Worm (Caenorhabditis elegans): ENCODE results near the gene sgnh-1.

The sgnh-1 gene

DNA sequence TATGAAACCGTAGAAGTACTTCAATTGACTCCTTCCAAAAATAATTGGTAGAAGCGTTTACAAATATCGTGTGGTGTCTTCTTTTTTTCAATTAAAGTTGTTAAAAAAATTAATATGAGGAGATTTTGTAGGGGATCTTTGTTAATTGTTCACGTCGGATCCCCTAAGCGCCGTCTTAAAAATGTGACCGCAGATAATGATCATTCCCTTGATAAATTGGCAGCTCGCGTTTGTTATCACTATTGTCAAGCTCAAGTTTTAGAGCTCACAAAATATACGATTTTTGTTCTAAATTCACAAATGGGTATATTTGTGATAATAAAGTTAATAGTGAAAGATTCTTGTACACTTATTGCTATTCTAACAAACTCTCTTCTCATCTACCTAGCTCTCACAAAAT is 19.3 kb downstream of the sgnh-1 start, which contains the start of gene str-159:
Gene str-159, plus strand, starts transcription at position 301 of the 400 bp plus-strand sequence.
- TF ChIP-seq nhr-12 (tag; optimal IDR thresholded peaks at IDR 0.05): no peak

- no peak for TF ChIP-seq sea-2 (GFP tag; optimal IDR thresholded peaks at IDR 0.05)
- TF ChIP-seq elt-1 (tag; optimal IDR thresholded peaks at IDR 0.05): no peak
- TF ChIP-seq ceh-16 (tag; optimal IDR thresholded peaks at IDR 0.05): no peak
- TF ChIP-seq pqm-1 (tag; optimal IDR thresholded peaks at IDR 0.05): no peak
- TF ChIP-seq nhr-43 (tag; optimal IDR thresholded peaks at IDR 0.05; ENCODE audit: poor library complexity, severe bottlenecking): no peak
- no peak for TF ChIP-seq tbx-2 (tag; optimal IDR thresholded peaks at IDR 0.05)
- TF ChIP-seq R02D3.7 (tag; optimal IDR thresholded peaks at IDR 0.05): no peak
- no peak for TF ChIP-seq nhr-67 (tag; optimal IDR thresholded peaks at IDR 0.05)
- no peak for TF ChIP-seq elt-3 (tag; optimal IDR thresholded peaks at IDR 0.05)
- TF ChIP-seq skn-1 (tag; optimal IDR thresholded peaks at IDR 0.05): no peak
- no peak for TF ChIP-seq fkh-10 (GFP tag; optimal IDR thresholded peaks at IDR 0.05)
- TF ChIP-seq unc-62 (GFP tag; optimal IDR thresholded peaks at IDR 0.05): no peak
- TF ChIP-seq unc-39 (tag; optimal IDR thresholded peaks at IDR 0.05): no peak
- no peak for TF ChIP-seq aly-2 (tag; optimal IDR thresholded peaks at IDR 0.05)
- no peak for TF ChIP-seq lin-15B (tag; optimal IDR thresholded peaks at IDR 0.05)
- TF ChIP-seq eor-1 (tag; optimal IDR thresholded peaks at IDR 0.05): no peak
- TF ChIP-seq daf-12 (tag; optimal IDR thresholded peaks at IDR 0.05): no peak
- no peak for TF ChIP-seq fkh-2 (tag; optimal IDR thresholded peaks at IDR 0.05)
Measured at ce11 chrIV:4913090-4913489, 23.4 kb downstream of the sgnh-1 start, which contains the start of gene str-156. str-156 (plus strand) TSS chrIV:4913390.

- TF ChIP-seq snpc-4 (tag; optimal IDR thresholded peaks at IDR 0.05): no peak
- no peak for TF ChIP-seq mml-1 (tag; optimal IDR thresholded peaks at IDR 0.05)
- no peak for TF ChIP-seq egl-5 (tag; optimal IDR thresholded peaks at IDR 0.05)
- no peak for TF ChIP-seq elt-3 (tag; optimal IDR thresholded peaks at IDR 0.05)
- TF ChIP-seq lsy-12 (tag; optimal IDR thresholded peaks at IDR 0.05): no peak
- no peak for TF ChIP-seq zag-1 (tag; optimal IDR thresholded peaks at IDR 0.05)
- TF ChIP-seq unc-39 (tag; optimal IDR thresholded peaks at IDR 0.05): no peak
- TF ChIP-seq fkh-10 (GFP tag; optimal IDR thresholded peaks at IDR 0.05): no peak
- no peak for TF ChIP-seq skn-1 (tag; optimal IDR thresholded peaks at IDR 0.05)
- TF ChIP-seq nhr-23 (tag; optimal IDR thresholded peaks at IDR 0.05): no peak
- TF ChIP-seq nfya-1 (tag; optimal IDR thresholded peaks at IDR 0.05; ENCODE audit: insufficient read depth): no peak
- no peak for TF ChIP-seq pqm-1 (tag; optimal IDR thresholded peaks at IDR 0.05)
- TF ChIP-seq ceh-9 (tag; optimal IDR thresholded peaks at IDR 0.05): no peak
Measured at ce11 chrIV:4915689-4916088, 26.0 kb downstream of the sgnh-1 start, which contains the start of gene str-155. str-155 (plus strand) TSS chrIV:4915989.

- TF ChIP-seq nhr-77 (tag; optimal IDR thresholded peaks at IDR 0.05): no peak
- TF ChIP-seq sea-2 (GFP tag; optimal IDR thresholded peaks at IDR 0.05): no peak
- TF ChIP-seq jun-1 (tag; optimal IDR thresholded peaks at IDR 0.05): no peak
- no peak for TF ChIP-seq elt-3 (tag; optimal IDR thresholded peaks at IDR 0.05)
- TF ChIP-seq elt-2 (tag; optimal IDR thresholded peaks at IDR 0.05): no peak
- no peak for TF ChIP-seq tbx-2 (tag; optimal IDR thresholded peaks at IDR 0.05)
- no peak for TF ChIP-seq nhr-28 (tag; optimal IDR thresholded peaks at IDR 0.05)
- no peak for TF ChIP-seq fos-1 (tag; optimal IDR thresholded peaks at IDR 0.05)
- TF ChIP-seq fkh-2 (tag; optimal IDR thresholded peaks at IDR 0.05): no peak
- no peak for TF ChIP-seq nhr-237 (tag; optimal IDR thresholded peaks at IDR 0.05)
Measured at ce11 chrIV:4917774-4918173, 28.1 kb downstream of the sgnh-1 start, which contains the start of gene str-158. str-158 (plus strand) TSS chrIV:4918074.

DNA sequence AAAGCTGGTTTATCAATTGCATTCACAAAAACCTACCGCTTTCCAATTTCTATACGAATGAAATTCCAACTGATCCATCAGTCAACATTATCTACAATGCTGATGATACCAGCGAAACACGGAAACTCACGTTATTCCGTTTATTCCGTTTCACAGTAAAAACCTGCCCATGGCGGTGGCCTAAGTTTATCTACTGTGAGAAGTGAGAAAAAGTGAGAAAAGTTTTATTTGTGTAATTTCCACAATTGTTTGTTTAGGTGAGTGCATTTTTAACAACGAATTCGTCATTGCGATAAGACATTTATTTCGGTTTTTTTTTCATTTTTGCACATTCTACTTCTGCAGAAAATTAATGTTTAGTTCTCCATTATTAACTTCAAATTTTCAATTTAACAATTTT is 40.3 kb downstream of the sgnh-1 start, which contains the start of gene Y9C9A.8:
Gene Y9C9A.8, plus strand, starts transcription at position 301 of the 400 bp plus-strand sequence.
- TF ChIP-seq nfya-1 (tag; optimal IDR thresholded peaks at IDR 0.05; ENCODE audit: insufficient read depth) (no peak), ceh-82 (tag; optimal IDR thresholded peaks at IDR 0.05) (no peak), fos-1 (tag; optimal IDR thresholded peaks at IDR 0.05) (no peak), ceh-9 (tag; optimal IDR thresholded peaks at IDR 0.05) (no peak), pha-4 (tag; optimal IDR thresholded peaks at IDR 0.05) (no peak), sea-2 (GFP tag; optimal IDR thresholded peaks at IDR 0.05) (no peak), ZK546.5 (tag; optimal IDR thresholded peaks at IDR 0.05) (no peak), pqm-1 (tag; optimal IDR thresholded peaks at IDR 0.05) (no peak), zag-1 (tag; optimal IDR thresholded peaks at IDR 0.05) (no peak), R02D3.7 (tag; optimal IDR thresholded peaks at IDR 0.05) (no peak), snpc-4 (tag; optimal IDR thresholded peaks at IDR 0.05) (no peak), lin-15B (tag; optimal IDR thresholded peaks at IDR 0.05) (no peak), hmg-11 (tag; optimal IDR thresholded peaks at IDR 0.05) (no peak), nhr-237 (tag; optimal IDR thresholded peaks at IDR 0.05) (no peak)

Measured in whole organism, L3 larva.